Worm (Caenorhabditis elegans) whole organism, early embryonic: Measurements from ENCODE around the gene tin-10.

Experiments used
- B0310.2 ChIP-seq: sonication (generic microtip); optimal IDR thresholded peaks from 2 replicates; lab custom pipeline; 2016; ENCODE audit warnings: mild to moderate bottlenecking, missing genetic modification characterization, missing compliant biosample characterization
- F13C5.2 ChIP-seq: sonication (generic microtip); optimal IDR thresholded peaks from 2 replicates; lab custom pipeline; 2017; ENCODE audit warnings: mild to moderate bottlenecking, missing genetic modification characterization, inconsistent platforms, missing compliant biosample characterization
- aly-1 ChIP-seq: sonication (generic microtip); optimal IDR thresholded peaks from 2 replicates; lab custom pipeline; 2016; ENCODE audit warnings: missing genetic modification characterization, missing compliant biosample characterization
- ama-1 ChIP-seq: fragments of 150-350 bp; optimal IDR thresholded peaks from 2 replicates; lab custom pipeline; 2014
- ceh-13 ChIP-seq: fragments of 200-800 bp; sonication (Bioruptor generic); optimal IDR thresholded peaks from 2 replicates; lab custom pipeline; 2018; ENCODE audit warnings: mild to moderate bottlenecking, missing genetic modification characterization, missing compliant biosample characterization
- ceh-36 ChIP-seq: sonication (generic microtip); optimal IDR thresholded peaks from 2 replicates; lab custom pipeline; 2016; ENCODE audit warnings: missing genetic modification characterization, inconsistent platforms, missing compliant biosample characterization
- ets-7 ChIP-seq: sonication (generic microtip); optimal IDR thresholded peaks from 2 replicates; lab custom pipeline; 2016; ENCODE audit warnings: missing genotype, missing genetic modification characterization, missing compliant biosample characterization
- flt-1 ChIP-seq: fragments of 200-800 bp; sonication (Bioruptor generic); IDR thresholded peaks from 2 replicates; pipeline ENCODE4 v1.3.6; 2022; ENCODE audit warnings: missing genetic modification characterization, missing compliant biosample characterization
- hmbx-1 ChIP-seq: sonication (generic microtip); optimal IDR thresholded peaks from 2 replicates; lab custom pipeline; 2016; ENCODE audit warnings: mild to moderate bottlenecking, missing genetic modification characterization, missing compliant biosample characterization
- hmg-4 ChIP-seq: fragments of 200-800 bp; sonication (Bioruptor generic); optimal IDR thresholded peaks from 2 replicates; lab custom pipeline; 2018; ENCODE audit warnings: mild to moderate bottlenecking, missing genetic modification characterization, missing compliant biosample characterization
- hnd-1 ChIP-seq: sonication (generic microtip); optimal IDR thresholded peaks from 2 replicates; lab custom pipeline; 2016; ENCODE audit warnings: missing genetic modification characterization, missing compliant biosample characterization
- pes-1 ChIP-seq: fragments of 200-800 bp; sonication (Bioruptor generic); IDR thresholded peaks from 2 replicates; pipeline ENCODE4 v1.3.6; 2022; ENCODE audit warnings: missing genetic modification reagents, missing genetic modification characterization, missing compliant biosample characterization
- scrt-1 ChIP-seq: fragments of 200-800 bp; sonication (Bioruptor generic); IDR thresholded peaks from 2 replicates; pipeline ENCODE4 v1.3.6; 2022; ENCODE audit warnings: missing genetic modification characterization, missing compliant biosample characterization
- sea-1 ChIP-seq: fragments of 200-800 bp; sonication (Bioruptor generic); conservative IDR thresholded peaks from 2 replicates; pipeline ENCODE4 v1.3.6; 2022; ENCODE audit warnings: missing genetic modification characterization, missing compliant biosample characterization
- tbx-11 ChIP-seq: fragments of 200-800 bp; sonication (Bioruptor generic); IDR thresholded peaks from 2 replicates; pipeline ENCODE4 v1.3.6; 2022; ENCODE audit warnings: missing genetic modification characterization, missing compliant biosample characterization
- tbx-37 ChIP-seq: fragments of 200-800 bp; sonication (Bioruptor generic); conservative IDR thresholded peaks from 2 replicates; pipeline ENCODE4 v1.3.6; 2022; ENCODE audit warnings: missing genetic modification reagents, missing genetic modification characterization, missing compliant biosample characterization
- tra-4 ChIP-seq: sonication (generic microtip); optimal IDR thresholded peaks from 2 replicates; lab custom pipeline; 2017; ENCODE audit warnings: missing genetic modification characterization, missing compliant biosample characterization

tin-10 gene

ce11 chrIII:11510120-11510519, 7.5 kb upstream of the tin-10 start:
- no peak for TF ChIP-seq ceh-13 (GFP tag; lab: Kevin White, UChicago)

- TF ChIP-seq ama-1 (lab: Kevin White, UChicago): no peak
- 0 out of 2 replicates have a peak, but pooled peaks have one; percentile 34 for TF ChIP-seq pes-1 (GFP tag; lab: Robert Waterston, UW)
- no peak for TF ChIP-seq ceh-13 (GFP tag; lab: Kevin White, UChicago)
Measured at ce11 chrIII:11508816-11509215, 6.2 kb upstream of the tin-10 start, which contains the start of gene Y66D12A.19. Y66D12A.19 (plus strand) TSS chrIII:11509081.

- TF ChIP-seq scrt-1 (GFP tag; lab: Robert Waterston, UW) (0 out of 2 replicates have a peak, but pooled peaks have one; percentile 7), ceh-36 (tag; lab: Kevin White, UChicago) (no peak)
Measured at ce11 chrIII:11505621-11506020, 3.0 kb upstream of the tin-10 start.

- TF ChIP-seq hmbx-1: no peak
- TF ChIP-seq ceh-36 (tag; lab: Kevin White, UChicago): no peak
- no peak for TF ChIP-seq hnd-1
- TF ChIP-seq aly-1 (tag; lab: Kevin White, UChicago): no peak
- no peak for TF ChIP-seq scrt-1 (GFP tag; lab: Robert Waterston, UW)
- no peak for TF ChIP-seq sea-1 (GFP tag; lab: Robert Waterston, UW)
- TF ChIP-seq pes-1 (GFP tag; lab: Robert Waterston, UW): no peak
- TF ChIP-seq ceh-13 (GFP tag; lab: Kevin White, UChicago): no peak
- TF ChIP-seq F13C5.2 (tag; lab: Kevin White, UChicago): no peak
Measured at ce11 chrIII:11505213-11505612, 2.6 kb upstream of the tin-10 start, which contains the start of the genes Y66D12A.21 and spe-6. Y66D12A.21 (minus strand) TSS chrIII:11505302. spe-6 (plus strand) TSS chrIII:11505488.

- TF ChIP-seq hnd-1: no peak
- TF ChIP-seq ets-7 (tag; lab: Kevin White, UChicago): no peak
- TF ChIP-seq aly-1 (tag; lab: Kevin White, UChicago): no peak
- TF ChIP-seq sea-1 (GFP tag; lab: Robert Waterston, UW): no peak
- TF ChIP-seq ceh-13 (GFP tag; lab: Kevin White, UChicago): no peak
- TF ChIP-seq hmbx-1: no peak
- TF ChIP-seq pes-1 (GFP tag; lab: Robert Waterston, UW): no peak
- no peak for TF ChIP-seq ceh-36 (tag; lab: Kevin White, UChicago)
- TF ChIP-seq scrt-1 (GFP tag; lab: Robert Waterston, UW): no peak
- no peak for TF ChIP-seq hmg-4
- no peak for TF ChIP-seq F13C5.2 (tag; lab: Kevin White, UChicago)
- TF ChIP-seq tbx-37 (GFP tag; lab: Robert Waterston, UW): no peak
- no peak for TF ChIP-seq B0310.2
- no peak for TF ChIP-seq ama-1 (lab: Kevin White, UChicago)
- no peak for TF ChIP-seq tra-4
- TF ChIP-seq tbx-11 (GFP tag; lab: Robert Waterston, UW): no peak
- no peak for TF ChIP-seq flt-1 (GFP tag; lab: Robert Waterston, UW)
Measured at ce11 chrIII:11500647-11501046, 2.0 kb downstream of the tin-10 start, which contains the start of gene nars-2. nars-2 (minus strand) TSS chrIII:11500747.

- TF ChIP-seq ama-1 (lab: Kevin White, UChicago) (no peak), sea-1 (GFP tag; lab: Robert Waterston, UW) (no peak), F13C5.2 (tag; lab: Kevin White, UChicago) (no peak), aly-1 (tag; lab: Kevin White, UChicago) (no peak), flt-1 (GFP tag; lab: Robert Waterston, UW) (no peak)
Measured at ce11 chrIII:11496496-11496895, 6.2 kb downstream of the tin-10 start, which contains the start of gene Y66D12A.24. Y66D12A.24 (plus strand) TSS chrIII:11496865.

ce11 chrIII:11492489-11492888, 10.2 kb downstream of the tin-10 start:
- no peak for TF ChIP-seq tbx-37 (GFP tag; lab: Robert Waterston, UW)
- no peak for TF ChIP-seq hmbx-1
- no peak for TF ChIP-seq pes-1 (GFP tag; lab: Robert Waterston, UW)
- no peak for TF ChIP-seq hnd-1
- TF ChIP-seq ets-7 (tag; lab: Kevin White, UChicago): no peak
- no peak for TF ChIP-seq ama-1 (lab: Kevin White, UChicago)
- TF ChIP-seq B0310.2: no peak
- TF ChIP-seq scrt-1 (GFP tag; lab: Robert Waterston, UW): no peak

ce11 chrIII:11490221-11490620, 12.4 kb downstream of the tin-10 start:
- TF ChIP-seq pes-1 (GFP tag; lab: Robert Waterston, UW) (no peak), tra-4 (no peak), ets-7 (tag; lab: Kevin White, UChicago) (no peak), hmg-4 (no peak), ceh-13 (GFP tag; lab: Kevin White, UChicago) (no peak), tbx-11 (GFP tag; lab: Robert Waterston, UW) (no peak), ama-1 (lab: Kevin White, UChicago) (no peak), B0310.2 (no peak), hnd-1 (no peak), sea-1 (GFP tag; lab: Robert Waterston, UW) (no peak), F13C5.2 (tag; lab: Kevin White, UChicago) (no peak)

- TF ChIP-seq scrt-1 (GFP tag; lab: Robert Waterston, UW) (no peak), flt-1 (GFP tag; lab: Robert Waterston, UW) (no peak), aly-1 (tag; lab: Kevin White, UChicago) (no peak)
Measured at ce11 chrIII:11489601-11490000, 13.1 kb downstream of the tin-10 start.
